Fruit fly (Drosophila melanogaster): ENCODE measurements around the gene Pkcdelta.

Pkcdelta gene

DNA sequence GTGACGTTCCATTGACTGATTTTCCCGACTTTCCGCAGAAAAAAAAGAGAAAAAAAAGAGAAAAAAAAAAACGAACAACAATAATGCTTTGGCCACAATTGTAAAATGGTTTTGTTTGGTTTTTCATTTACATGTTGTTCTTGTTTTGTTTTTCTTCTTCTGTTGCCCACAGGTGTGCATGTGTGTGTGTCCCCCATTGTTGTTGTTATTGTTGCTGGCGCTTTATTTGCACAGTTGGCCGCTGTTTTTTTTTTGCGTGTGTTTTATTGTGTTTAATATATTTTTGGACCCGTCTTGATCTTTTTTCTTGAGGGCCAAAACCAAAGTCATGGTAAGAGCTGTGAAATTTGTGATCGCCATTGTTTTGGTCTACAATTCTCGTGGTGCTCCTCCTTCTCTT, 66.1 kb downstream of the Pkcdelta start:
- TF ChIP-seq CG18262 (tag; optimal IDR thresholded peaks at IDR 0.05) (no peak), CG6175 (GFP tag; IDR thresholded peaks at IDR 0.05) (no peak), sens (GFP tag) (peak; percentile 2)
